Fruit fly (Drosophila melanogaster): Measurements from ENCODE around the gene Dnaaf5.

The Dnaaf5 gene

dm6 chr3R:14326250-14327112, 35.1 kb downstream of the Dnaaf5 start, which contains the start of the genes Afti and ATPsynE (continued):
- peak; percentile 65 for TF ChIP-seq CG13287 (GFP tag; IDR thresholded peaks at IDR 0.05; ENCODE audit: partially characterized antibody)
- peak; percentile 44; the same call in 2 of the 3 replicates for TF ChIP-seq hb (GFP tag; IDR thresholded peaks at IDR 0.05; ENCODE audit: partially characterized antibody)
- TF ChIP-seq ftz-f1 (GFP tag; optimal IDR thresholded peaks at IDR 0.05): peak; percentile 97
- TF ChIP-seq vvl (GFP tag; IDR thresholded peaks at IDR 0.05): peak; percentile 82; the same call in 1 of the 2 replicates
- TF ChIP-seq cas (GFP tag; IDR thresholded peaks at IDR 0.05): 0 out of 2 replicates have a peak, but pooled peaks have one; percentile 28
- no peak for TF ChIP-seq Eip74EF (GFP tag; optimal IDR thresholded peaks at IDR 0.05)
- no peak for TF ChIP-seq BtbVII (GFP tag; optimal IDR thresholded peaks at IDR 0.05)
- TF ChIP-seq C15 (GFP tag; IDR thresholded peaks at IDR 0.05): no peak
- peak; percentile 78 for TF ChIP-seq lmd (GFP tag; IDR thresholded peaks at IDR 0.05)
- peak; percentile 87 for TF ChIP-seq Rfx (GFP tag; IDR thresholded peaks at IDR 0.05)
- TF ChIP-seq gfzf (GFP tag; optimal IDR thresholded peaks at IDR 0.05): peak; percentile 53
- TF ChIP-seq sens (GFP tag): peak; percentile 84
- TF ChIP-seq chm (GFP tag; IDR thresholded peaks at IDR 0.05): peak; percentile 37
- peak; percentile 67 for TF ChIP-seq CHES-1-like (GFP tag; optimal IDR thresholded peaks at IDR 0.05)
- TF ChIP-seq fru (optimal IDR thresholded peaks at IDR 0.05): no peak
- TF ChIP-seq CG7271 (tag; optimal IDR thresholded peaks at IDR 0.05): no peak
- TF ChIP-seq CG34376 (GFP tag; optimal IDR thresholded peaks at IDR 0.05): peak; percentile 39
- TF ChIP-seq Dfd (GFP tag; optimal IDR thresholded peaks at IDR 0.05): no peak
- TF ChIP-seq CG14050 (GFP tag; IDR thresholded peaks at IDR 0.05): peak; percentile 40; the same call in 1 of the 3 replicates
- TF ChIP-seq CG4617 (GFP tag; optimal IDR thresholded peaks at IDR 0.05; ENCODE audit: borderline replicate concordance): peak; percentile 79
- TF ChIP-seq NfI (GFP tag; optimal IDR thresholded peaks at IDR 0.05): peak; percentile 79
- peak; percentile 49 for TF ChIP-seq luna (GFP tag; optimal IDR thresholded peaks at IDR 0.05)
- peak; percentile 67 for TF ChIP-seq YL-1 (GFP tag; optimal IDR thresholded peaks at IDR 0.05)
- peak; percentile 21 for TF ChIP-seq Dad (GFP tag; optimal IDR thresholded peaks at IDR 0.05)
- no peak for TF ChIP-seq tna (GFP tag; IDR thresholded peaks at IDR 0.05; ENCODE audit: partially characterized antibody)
- TF ChIP-seq CG6765 (GFP tag; optimal IDR thresholded peaks at IDR 0.05): no peak
- TF ChIP-seq cwo (GFP tag; optimal IDR thresholded peaks at IDR 0.05): no peak
- TF ChIP-seq tin (GFP tag; optimal IDR thresholded peaks at IDR 0.05): peak; percentile 77
- no peak for TF ChIP-seq ab (GFP tag; optimal IDR thresholded peaks at IDR 0.05)
- no peak for TF ChIP-seq CrebB (tag; optimal IDR thresholded peaks at IDR 0.05)
- TF ChIP-seq CG18476 (GFP tag; optimal IDR thresholded peaks at IDR 0.05): peak; percentile 22
- TF ChIP-seq CG8089 (GFP tag; optimal IDR thresholded peaks at IDR 0.05): peak; percentile 60
- peak; percentile 56 for TF ChIP-seq Meics (GFP tag; optimal IDR thresholded peaks at IDR 0.05)
- peak; percentile 52 for TF ChIP-seq zen (tag; optimal IDR thresholded peaks at IDR 0.05)
- peak in 1 of 3 experiments; percentile 55 for TF ChIP-seq lola (GFP tag; optimal IDR thresholded peaks at IDR 0.05)
- TF ChIP-seq wek (GFP tag; optimal IDR thresholded peaks at IDR 0.05): no peak
- TF ChIP-seq dmrt99B (tag; optimal IDR thresholded peaks at IDR 0.05): no peak
- peak; percentile 56 for TF ChIP-seq Bdp1 (GFP tag; optimal IDR thresholded peaks at IDR 0.05)
- TF ChIP-seq CG16779 (GFP tag; IDR thresholded peaks at IDR 0.05): 0 out of 2 replicates have a peak, but pooled peaks have one; percentile 14
- peak; percentile 41 for TF ChIP-seq CG10147 (GFP tag; optimal IDR thresholded peaks at IDR 0.05)
- peak; percentile 60 for TF ChIP-seq ap (GFP tag; IDR thresholded peaks at IDR 0.05)
- peak; percentile 51 for TF ChIP-seq Asciz (GFP tag; optimal IDR thresholded peaks at IDR 0.05)
- no peak for TF ChIP-seq CG5953 (GFP tag; IDR thresholded peaks at IDR 0.05)
- TF ChIP-seq Chrac-16 (GFP tag; optimal IDR thresholded peaks at IDR 0.05): peak; percentile 69
- TF ChIP-seq CG1603 (tag; optimal IDR thresholded peaks at IDR 0.05): peak; percentile 67
- TF ChIP-seq unpg (GFP tag; optimal IDR thresholded peaks at IDR 0.05): no peak
- TF ChIP-seq kah (GFP tag; optimal IDR thresholded peaks at IDR 0.05): no peak
- TF ChIP-seq Opbp (GFP tag; IDR thresholded peaks at IDR 0.05; ENCODE audit: partially characterized antibody): peak; percentile 67
